Fruit fly (Drosophila melanogaster) whole organism, prepupa: Measurements from ENCODE around the gene Fpgs1.
A peak's percentile ranks its signal among the peaks of the same experiment; 100 is the strongest.

Experiments
- CG11294 ChIP-seq: fragments of 200-800 bp; sonication (Bioruptor generic); IDR thresholded peaks from 2 replicates; pipeline ENCODE4 v1.3.6; 2022; ENCODE audit warnings: missing biosample characterization, missing genetic modification characterization
- CG1621 ChIP-seq: fragments of 200-800 bp; sonication (Bioruptor generic); optimal IDR thresholded peaks from 3 replicates; lab custom pipeline; 2018; ENCODE audit warnings: missing biosample characterization, mild to moderate bottlenecking, missing genetic modification characterization
- CG3032 ChIP-seq: fragments of 200-800 bp; optimal IDR thresholded peaks from 2 replicates; lab custom pipeline; 2019; ENCODE audit warnings: missing biosample characterization, mild to moderate bottlenecking, missing genetic modification characterization, moderate library complexity
- CG32006 ChIP-seq: fragments of 200-800 bp; sonication (Bioruptor generic); optimal IDR thresholded peaks from 3 replicates; lab custom pipeline; 2017; ENCODE audit warnings: missing biosample characterization, mild to moderate bottlenecking, missing genetic modification characterization
- CG3919 ChIP-seq: fragments of 200-800 bp; sonication (Bioruptor generic); optimal IDR thresholded peaks from 3 replicates; lab custom pipeline; 2016; ENCODE audit warnings: missing biosample characterization, missing genetic modification characterization
- CG6854 ChIP-seq: fragments of 200-800 bp; sonication (Bioruptor generic); optimal IDR thresholded peaks from 2 replicates; lab custom pipeline; 2017; ENCODE audit warnings: missing biosample characterization, mild to moderate bottlenecking, missing genetic modification characterization
- Ets96B ChIP-seq: fragments of 200-800 bp; optimal IDR thresholded peaks from 2 replicates; lab custom pipeline; 2019; ENCODE audit warnings: missing biosample characterization, mild to moderate bottlenecking, missing genetic modification characterization, moderate library complexity
- Smox ChIP-seq: fragments of 200-800 bp; sonication (Bioruptor generic); optimal IDR thresholded peaks from 3 replicates; lab custom pipeline; 2016; ENCODE audit warnings: missing biosample characterization, missing genetic modification characterization
- Sox15 ChIP-seq: fragments of 200-800 bp; sonication (Bioruptor generic); optimal IDR thresholded peaks from 3 replicates; lab custom pipeline; 2016; ENCODE audit warnings: missing biosample characterization, missing genetic modification characterization
- acj6 ChIP-seq: fragments of 200-800 bp; sonication (Bioruptor generic); optimal IDR thresholded peaks from 3 replicates; lab custom pipeline; 2016; ENCODE audit warnings: missing biosample characterization, missing genetic modification characterization
- fd59A ChIP-seq: fragments of 200-800 bp; sonication (Bioruptor generic); optimal IDR thresholded peaks from 2 replicates; lab custom pipeline; 2017; ENCODE audit warnings: missing biosample characterization, mild to moderate bottlenecking, missing genetic modification characterization, missing genetic modification reagents
- fd85E ChIP-seq: fragments of 200-800 bp; sonication (Bioruptor generic); optimal IDR thresholded peaks from 3 replicates; lab custom pipeline; 2016; ENCODE audit warnings: missing biosample characterization, missing genetic modification characterization
- salr ChIP-seq, 2 experiments: fragments of 200-800 bp; sonication (Bioruptor generic); optimal IDR thresholded peaks; 3 replicates each; lab custom pipeline; 2016 to 2018; ENCODE audit warnings: missing biosample characterization in 2 of 2, missing genetic modification characterization in 2 of 2, mild to moderate bottlenecking in 1 of 2
- topi ChIP-seq: fragments of 200-800 bp; sonication (Bioruptor generic); optimal IDR thresholded peaks from 3 replicates; lab custom pipeline; 2016; ENCODE audit warnings: missing biosample characterization, missing genetic modification characterization

DNA sequence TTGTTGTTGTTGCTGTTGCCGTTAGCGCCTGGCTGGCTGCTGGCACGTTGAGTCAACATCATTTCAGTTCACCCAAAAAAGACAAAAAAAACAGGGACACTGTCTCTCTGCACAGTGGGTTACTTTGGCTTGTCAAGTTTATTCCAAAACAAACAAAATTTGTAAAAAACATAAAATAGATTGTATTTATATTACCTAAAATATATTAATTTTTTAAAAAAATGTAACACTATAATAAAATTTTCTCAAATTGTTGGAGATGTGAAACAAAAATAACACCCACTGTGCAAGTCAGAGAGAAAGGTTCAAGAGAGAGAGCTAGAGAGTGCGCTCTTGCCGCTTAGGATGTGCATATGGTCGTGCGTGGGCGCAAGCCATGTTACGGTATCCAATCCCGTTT lies 44.0 kb upstream of the Fpgs1 start:
- peak; percentile 50 for TF ChIP-seq Smox (GFP tag; lab: Kevin White, UChicago)
- peak; percentile 67 for TF ChIP-seq CG11294 (GFP tag; lab: Robert Waterston, UW)
- peak; percentile 27 for TF ChIP-seq CG1621 (tag; lab: Kevin White, UChicago)
- TF ChIP-seq salr (GFP tag; optimal IDR thresholded peaks at IDR 0.05; lab: Kevin White, UChicago): peak; percentile 5 to 17
- TF ChIP-seq CG32006 (GFP tag; lab: Kevin White, UChicago): peak; percentile 81
- peak; percentile 75 for TF ChIP-seq Ets96B
- peak; percentile 44 for TF ChIP-seq CG6854 (GFP tag; lab: Kevin White, UChicago)
- TF ChIP-seq Sox15 (GFP tag; lab: Kevin White, UChicago): peak; percentile 2
- TF ChIP-seq fd85E (GFP tag; lab: Kevin White, UChicago): no peak
- peak; percentile 27 for TF ChIP-seq fd59A (GFP tag; lab: Kevin White, UChicago)
- TF ChIP-seq acj6 (GFP tag; lab: Kevin White, UChicago): peak; percentile 70
- TF ChIP-seq CG3032: peak; percentile 68
- peak; percentile 65 for TF ChIP-seq CG3919
- TF ChIP-seq topi (GFP tag; lab: Kevin White, UChicago): peak; percentile 35
